Worm (Caenorhabditis elegans) whole organism, late embryonic: ENCODE measurements around the gene F59E12.15.

Experiments used
- ama-1 ChIP-seq: fragments of 150-350 bp; optimal IDR thresholded peaks from 2 replicates; lab custom pipeline; 2014
- ceh-48 ChIP-seq: sonication (generic microtip); optimal IDR thresholded peaks from 2 replicates; lab custom pipeline; 2016; ENCODE audit warnings: missing genetic modification characterization, inconsistent platforms, missing compliant biosample characterization
- ttx-3 ChIP-seq: sonication (generic microtip); optimal IDR thresholded peaks from 2 replicates; lab custom pipeline; 2016; ENCODE audit warnings: missing genetic modification reagents, missing genetic modification characterization, missing compliant biosample characterization

ce11 chrII:5593377-5593932 is 34.7 kb downstream of the F59E12.15 start, which contains the start of gene cdc-14:
- no peak for TF ChIP-seq ama-1
- TF ChIP-seq ceh-48 (tag; lab: Kevin White, UChicago): no peak
- TF ChIP-seq ttx-3: no peak
